Worm (Caenorhabditis elegans) whole organism, L4/young adult: ENCODE results near the gene K07E12.2.

ENCODE experiments used
- W03F9.2 ChIP-seq: fragments of 150-350 bp; optimal IDR thresholded peaks from 2 replicates; lab custom pipeline; 2014; ENCODE audit warnings: missing biosample characterization, missing genetic modification characterization
- him-1 ChIP-seq: sonication (generic microtip); optimal IDR thresholded peaks from 2 replicates; lab custom pipeline; 2016; ENCODE audit warnings: missing genotype, missing genetic modification reagents, missing genetic modification characterization, missing compliant biosample characterization

DNA sequence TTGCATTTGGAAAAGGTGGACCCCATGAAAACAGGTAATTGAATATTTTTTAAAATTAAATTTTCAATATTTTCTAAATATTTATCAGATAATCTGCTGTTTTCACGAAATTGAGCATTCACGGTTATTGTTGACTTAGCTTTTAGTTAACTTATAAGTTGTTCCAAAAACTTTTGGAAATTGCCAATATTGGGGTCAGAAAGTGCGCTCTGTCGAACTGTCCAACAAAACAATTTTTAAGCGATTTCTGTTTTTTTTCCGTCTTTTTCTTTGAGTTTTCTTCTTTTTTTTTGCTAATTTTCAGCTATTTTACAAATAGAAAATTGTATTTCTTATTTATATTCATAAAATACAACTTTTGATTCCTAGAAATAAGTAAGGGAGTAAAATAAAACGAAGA is 5.8 kb upstream of the K07E12.2 start:
- TF ChIP-seq him-1 (tag; lab: Kevin White, UChicago) = no peak
- no peak for TF ChIP-seq W03F9.2 (tag; lab: Kevin White, UChicago)
